Fruit fly (Drosophila melanogaster): ENCODE measurements around the gene mri.

The mri gene

DNA sequence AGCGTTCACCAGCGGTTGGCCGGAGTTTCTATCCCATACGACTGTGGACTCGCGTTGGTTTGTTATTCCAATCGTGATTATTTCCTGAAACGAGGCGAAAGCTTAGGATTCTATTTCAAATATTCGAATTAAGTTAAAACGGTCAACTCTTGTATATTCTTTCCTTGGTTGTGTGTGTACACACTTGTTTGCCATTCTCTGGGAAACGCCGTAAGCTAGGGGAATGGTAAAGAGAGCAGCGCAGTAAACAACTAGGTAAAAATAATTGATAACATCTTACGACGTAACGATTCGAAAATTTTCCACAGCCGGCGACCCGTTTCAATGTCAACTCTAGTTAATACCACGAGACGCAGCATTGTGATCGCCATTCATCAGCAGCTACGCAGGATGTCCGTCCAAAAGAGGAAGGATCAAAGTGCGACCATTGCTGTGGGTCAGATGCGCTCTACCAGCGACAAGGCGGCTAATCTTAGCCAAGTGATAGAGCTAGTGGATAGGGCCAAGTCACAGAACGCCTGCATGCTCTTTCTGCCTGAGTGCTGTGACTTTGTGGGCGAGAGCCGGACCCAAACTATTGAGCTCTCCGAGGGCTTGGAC lies 3.7 kb downstream of the mri start, which contains the start of gene NitFhit (continued):
- TF ChIP-seq CG4820 (GFP tag; optimal IDR thresholded peaks at IDR 0.05), result peak; percentile 87
- TF ChIP-seq zfh1 (GFP tag; IDR thresholded peaks at IDR 0.05), result no peak
- TF ChIP-seq CG1603 (tag; optimal IDR thresholded peaks at IDR 0.05), result peak; percentile 75
- peak; percentile 91 for TF ChIP-seq grn (GFP tag; optimal IDR thresholded peaks at IDR 0.05)
- TF ChIP-seq slbo (GFP tag; IDR thresholded peaks at IDR 0.05), result 0 out of 2 replicates have a peak, but pooled peaks have one; percentile 4
- peak; percentile 10 for TF ChIP-seq Fer1 (GFP tag; optimal IDR thresholded peaks at IDR 0.05)
- TF ChIP-seq Sin3A (optimal IDR thresholded peaks at IDR 0.05), result peak; percentile 31
- no peak for TF ChIP-seq amos (GFP tag; IDR thresholded peaks at IDR 0.05; ENCODE audit: partially characterized antibody)
- peak; percentile 96 for TF ChIP-seq CG9437 (GFP tag; optimal IDR thresholded peaks at IDR 0.05)
- peak in 1 of 2 experiments; percentile 89 for TF ChIP-seq Pdp1 (GFP tag; optimal IDR thresholded peaks at IDR 0.05)
- TF ChIP-seq Med (GFP tag), result peak; percentile 48
- TF ChIP-seq CG10543 (GFP tag; optimal IDR thresholded peaks at IDR 0.05), result peak; percentile 8
- peak; percentile 45; the same call in 1 of the 3 replicates for TF ChIP-seq ci (GFP tag; IDR thresholded peaks at IDR 0.05)
- TF ChIP-seq CHES-1-like (GFP tag; optimal IDR thresholded peaks at IDR 0.05), result peak; percentile 5
- no peak for TF ChIP-seq CG30431 (GFP tag; optimal IDR thresholded peaks at IDR 0.05)
- peak; percentile 39 for TF ChIP-seq CG34376 (GFP tag; optimal IDR thresholded peaks at IDR 0.05)
- peak; percentile 48; the same call in 1 of the 3 replicates for TF ChIP-seq row (GFP tag; IDR thresholded peaks at IDR 0.05)
- TF ChIP-seq mirr (GFP tag; optimal IDR thresholded peaks at IDR 0.05), result peak; percentile 10
- peak; percentile 34 for TF ChIP-seq B-H2 (GFP tag; optimal IDR thresholded peaks at IDR 0.05)
- TF ChIP-seq exex (tag; optimal IDR thresholded peaks at IDR 0.05), result peak; percentile 8
- TF ChIP-seq E2f2 (GFP tag; IDR thresholded peaks at IDR 0.05), result peak; percentile 54
- TF ChIP-seq MESR4 (GFP tag; optimal IDR thresholded peaks at IDR 0.05), result peak; percentile 46
- peak in 1 of 2 experiments; percentile 73 for TF ChIP-seq crp (GFP tag; optimal IDR thresholded peaks at IDR 0.05)
- peak; percentile 31 for TF ChIP-seq stwl (tag; optimal IDR thresholded peaks at IDR 0.05)
- TF ChIP-seq CG15514 (GFP tag; optimal IDR thresholded peaks at IDR 0.05), result peak; percentile 7
- TF ChIP-seq bigmax (GFP tag; optimal IDR thresholded peaks at IDR 0.05), result no peak
- TF ChIP-seq sug (tag; optimal IDR thresholded peaks at IDR 0.05), result peak; percentile 36
- TF ChIP-seq sim (GFP tag; IDR thresholded peaks at IDR 0.05), result no peak
- peak; percentile 2 for TF ChIP-seq Xbp1 (GFP tag; optimal IDR thresholded peaks at IDR 0.05)
- peak; percentile 34 for TF ChIP-seq HmgZ (tag; optimal IDR thresholded peaks at IDR 0.05)
- peak; percentile 100 for TF ChIP-seq CG14710 (tag; optimal IDR thresholded peaks at IDR 0.05)
- TF ChIP-seq Ets97D (GFP tag; optimal IDR thresholded peaks at IDR 0.05), result peak; percentile 13
- peak; percentile 65 for TF ChIP-seq pzg (GFP tag; optimal IDR thresholded peaks at IDR 0.05)
- TF ChIP-seq CG2120 (GFP tag; optimal IDR thresholded peaks at IDR 0.05), result peak; percentile 15
- no peak for TF ChIP-seq CG10565 (GFP tag; optimal IDR thresholded peaks at IDR 0.05)

- TF ChIP-seq CG4617 (GFP tag; optimal IDR thresholded peaks at IDR 0.05; ENCODE audit: borderline replicate concordance) (peak; percentile 70), Ptx1 (GFP tag; IDR thresholded peaks at IDR 0.05) (peak; percentile 93), fd3F (GFP tag; optimal IDR thresholded peaks at IDR 0.05) (peak; percentile 93), D19A (tag; optimal IDR thresholded peaks at IDR 0.05) (peak; percentile 95), CG18011 (GFP tag; optimal IDR thresholded peaks at IDR 0.05) (peak; percentile 80), sim (GFP tag; IDR thresholded peaks at IDR 0.05) (peak; percentile 91), Lhr (GFP tag; optimal IDR thresholded peaks at IDR 0.05) (no peak), Asciz (GFP tag; optimal IDR thresholded peaks at IDR 0.05) (peak; percentile 93), CG10959 (GFP tag; IDR thresholded peaks at IDR 0.05) (peak; percentile 81), zfh2 (GFP tag; optimal IDR thresholded peaks at IDR 0.05) (peak; percentile 63), CG7556 (GFP tag; optimal IDR thresholded peaks at IDR 0.05) (peak; percentile 95), tap (tag; optimal IDR thresholded peaks at IDR 0.05) (peak; percentile 97), vnd (GFP tag; IDR thresholded peaks at IDR 0.05; ENCODE audit: partially characterized antibody) (no peak), NC2β (GFP tag; optimal IDR thresholded peaks at IDR 0.05) (no peak), Hand (GFP tag; optimal IDR thresholded peaks at IDR 0.05) (peak; percentile 96), CG15073 (GFP tag; optimal IDR thresholded peaks at IDR 0.05) (peak; percentile 19)
These were observed 5.8 kb downstream of the mri start, which contains the start of the genes Gk1 and CG13876 for dm6 chr3L:205723-206284. Gk1 (minus strand) TSS chr3L:205844. CG13876 (plus strand) TSS chr3L:206134.

Measured in whole organism, embryonic.